Worm (Caenorhabditis elegans) whole organism, late embryonic: ENCODE data around the gene C34F6.7.

ENCODE experiments used
- C08G9.2 ChIP-seq: sonication (generic microtip); optimal IDR thresholded peaks from 2 replicates; lab custom pipeline; 2016; ENCODE audit warnings: mild to moderate bottlenecking, missing genetic modification characterization, moderate library complexity, missing compliant biosample characterization
- F13H6.1 ChIP-seq: sonication (generic microtip); optimal IDR thresholded peaks from 2 replicates; lab custom pipeline; 2016; ENCODE audit warnings: missing genetic modification characterization, missing compliant biosample characterization
- K02D7.2 ChIP-seq: sonication (generic microtip); optimal IDR thresholded peaks from 2 replicates; lab custom pipeline; 2017; ENCODE audit warnings: mild to moderate bottlenecking, missing genetic modification characterization, missing compliant biosample characterization
- T23F11.4 ChIP-seq: fragments of 200-800 bp; sonication (Bioruptor generic); optimal IDR thresholded peaks from 2 replicates; lab custom pipeline; 2018; ENCODE audit warnings: mild to moderate bottlenecking, missing genetic modification characterization, missing compliant biosample characterization
- Y22D7AL.16 ChIP-seq: sonication (generic microtip); optimal IDR thresholded peaks from 2 replicates; lab custom pipeline; 2016; ENCODE audit warnings: missing genetic modification characterization, missing compliant biosample characterization
- ceh-14 ChIP-seq: sonication (generic microtip); optimal IDR thresholded peaks from 2 replicates; lab custom pipeline; 2016; ENCODE audit warnings: missing genotype, missing genetic modification characterization, missing compliant biosample characterization
- ceh-19 ChIP-seq: fragments of 200-800 bp; sonication (Bioruptor generic); optimal IDR thresholded peaks from 2 replicates; lab custom pipeline; 2018; ENCODE audit warnings: mild to moderate bottlenecking, missing genetic modification characterization, missing compliant biosample characterization
- ceh-24 ChIP-seq: sonication (generic microtip); optimal IDR thresholded peaks from 2 replicates; lab custom pipeline; 2016; ENCODE audit warnings: mild to moderate bottlenecking, missing genetic modification characterization, missing compliant biosample characterization
- ceh-31 ChIP-seq: sonication (generic microtip); optimal IDR thresholded peaks from 2 replicates; lab custom pipeline; 2016; ENCODE audit warnings: missing genetic modification characterization, missing compliant biosample characterization
- ceh-34 ChIP-seq: sonication (generic microtip); optimal IDR thresholded peaks from 2 replicates; lab custom pipeline; 2016; ENCODE audit warnings: mild to moderate bottlenecking, missing genetic modification characterization, missing compliant biosample characterization
- ceh-45 ChIP-seq: fragments of 200-800 bp; sonication (Bioruptor generic); IDR thresholded peaks from 2 replicates; pipeline ENCODE4 v1.3.6; 2022; ENCODE audit warnings: missing genetic modification reagents, missing genetic modification characterization, missing compliant biosample characterization
- ceh-48 ChIP-seq: sonication (generic microtip); optimal IDR thresholded peaks from 2 replicates; lab custom pipeline; 2016; ENCODE audit warnings: missing genetic modification characterization, inconsistent platforms, missing compliant biosample characterization
- ceh-9 ChIP-seq: sonication (generic microtip); optimal IDR thresholded peaks from 2 replicates; lab custom pipeline; 2016; ENCODE audit warnings: mild to moderate bottlenecking, missing genetic modification characterization, inconsistent platforms, missing compliant biosample characterization
- dmd-4 ChIP-seq: sonication (generic microtip); optimal IDR thresholded peaks from 2 replicates; lab custom pipeline; 2016; ENCODE audit warnings: borderline replicate concordance, missing genetic modification characterization, missing compliant biosample characterization
- elt-2 ChIP-seq: sonication (generic microtip); optimal IDR thresholded peaks from 2 replicates; lab custom pipeline; 2016; ENCODE audit warnings: missing genetic modification reagents, missing genetic modification characterization, missing compliant biosample characterization
- elt-4 ChIP-seq: sonication (generic microtip); optimal IDR thresholded peaks from 2 replicates; lab custom pipeline; 2016; ENCODE audit warnings: missing genetic modification characterization, missing compliant biosample characterization
- fax-1 ChIP-seq: sonication (generic microtip); optimal IDR thresholded peaks from 2 replicates; lab custom pipeline; 2016; ENCODE audit warnings: missing genotype, missing genetic modification characterization, missing compliant biosample characterization
- fkh-10 ChIP-seq: fragments of 150-350 bp; optimal IDR thresholded peaks from 2 replicates; lab custom pipeline; 2014; ENCODE audit warnings: missing biosample characterization, missing genetic modification reagents, missing genetic modification characterization
- gmeb-2 ChIP-seq: sonication (generic microtip); optimal IDR thresholded peaks from 2 replicates; lab custom pipeline; 2016; ENCODE audit warnings: missing genetic modification characterization, inconsistent platforms, missing compliant biosample characterization
- hlh-15 ChIP-seq: sonication (generic microtip); optimal IDR thresholded peaks from 2 replicates; lab custom pipeline; 2016; ENCODE audit warnings: missing genetic modification characterization, missing compliant biosample characterization
- hlh-30 ChIP-seq: sonication (generic microtip); optimal IDR thresholded peaks from 2 replicates; lab custom pipeline; 2017; ENCODE audit warnings: antibody characterized with exemption, missing genetic modification characterization, missing compliant biosample characterization; ENCODE audit not compliant: insufficient read depth
- hlh-6 ChIP-seq: sonication (generic microtip); optimal IDR thresholded peaks from 2 replicates; lab custom pipeline; 2016; ENCODE audit warnings: missing genotype, missing genetic modification characterization, missing compliant biosample characterization
- hlh-8 ChIP-seq: sonication (generic microtip); optimal IDR thresholded peaks from 2 replicates; lab custom pipeline; 2016; ENCODE audit warnings: missing genotype, missing genetic modification characterization, missing compliant biosample characterization
- mec-3 ChIP-seq: sonication (generic microtip); optimal IDR thresholded peaks from 2 replicates; lab custom pipeline; 2016; ENCODE audit warnings: borderline replicate concordance, missing genetic modification characterization, missing compliant biosample characterization
- nfya-1 ChIP-seq: sonication (generic microtip); optimal IDR thresholded peaks from 2 replicates; lab custom pipeline; 2017; ENCODE audit warnings: missing genetic modification characterization, mild to moderate bottlenecking, missing compliant biosample characterization, antibody characterized with exemption, moderate library complexity
- nhr-11 ChIP-seq: fragments of 150-350 bp; optimal IDR thresholded peaks from 2 replicates; lab custom pipeline; 2014; ENCODE audit warnings: missing biosample characterization, missing genetic modification characterization
- nhr-232 ChIP-seq: sonication (generic microtip); optimal IDR thresholded peaks from 2 replicates; lab custom pipeline; 2016; ENCODE audit warnings: missing genetic modification characterization, missing compliant biosample characterization
- npax-4 ChIP-seq: sonication (generic microtip); optimal IDR thresholded peaks from 2 replicates; lab custom pipeline; 2016; ENCODE audit warnings: missing genetic modification characterization, missing compliant biosample characterization
- pag-3 ChIP-seq: sonication (generic microtip); optimal IDR thresholded peaks from 2 replicates; lab custom pipeline; 2016; ENCODE audit warnings: missing compliant biosample characterization, missing genetic modification characterization, borderline replicate concordance
- pha-2 ChIP-seq: sonication (generic microtip); optimal IDR thresholded peaks from 2 replicates; lab custom pipeline; 2017; ENCODE audit warnings: mild to moderate bottlenecking, missing genetic modification characterization, missing compliant biosample characterization
- ref-2 ChIP-seq: sonication (generic microtip); optimal IDR thresholded peaks from 2 replicates; lab custom pipeline; 2016; ENCODE audit warnings: missing genetic modification characterization, missing compliant biosample characterization
- rnt-1 ChIP-seq: sonication (generic microtip); optimal IDR thresholded peaks from 2 replicates; lab custom pipeline; 2016; ENCODE audit warnings: missing genetic modification characterization, missing compliant biosample characterization
- sdc-2 ChIP-seq: sonication (generic microtip); optimal IDR thresholded peaks from 2 replicates; lab custom pipeline; 2016; ENCODE audit warnings: missing genotype, missing genetic modification characterization, missing compliant biosample characterization
- sox-2 ChIP-seq: fragments of 200-800 bp; sonication (Bioruptor generic); IDR thresholded peaks from 2 replicates; pipeline ENCODE4 v1.3.6; 2022; ENCODE audit warnings: missing genetic modification reagents, missing genetic modification characterization, missing compliant biosample characterization
- sox-4 ChIP-seq: sonication (generic microtip); optimal IDR thresholded peaks from 2 replicates; lab custom pipeline; 2017; ENCODE audit warnings: mild to moderate bottlenecking, missing genetic modification characterization, inconsistent platforms, missing compliant biosample characterization
- syd-9 ChIP-seq: sonication (generic microtip); optimal IDR thresholded peaks from 2 replicates; lab custom pipeline; 2016; ENCODE audit warnings: mild to moderate bottlenecking, missing genetic modification characterization, moderate library complexity, missing compliant biosample characterization
- tbx-2 ChIP-seq: sonication (generic microtip); optimal IDR thresholded peaks from 2 replicates; lab custom pipeline; 2016; ENCODE audit warnings: missing genetic modification characterization, missing compliant biosample characterization
- tbx-7 ChIP-seq: sonication (generic microtip); optimal IDR thresholded peaks from 2 replicates; lab custom pipeline; 2016; ENCODE audit warnings: missing genotype, missing genetic modification characterization, missing compliant biosample characterization
- ttx-3 ChIP-seq: sonication (generic microtip); optimal IDR thresholded peaks from 2 replicates; lab custom pipeline; 2016; ENCODE audit warnings: missing genetic modification reagents, missing genetic modification characterization, missing compliant biosample characterization
- unc-3 ChIP-seq, 2 experiments: fragments of 200-800 bp in 1 of 2; sonication (Bioruptor generic) in 1 of 2; sonication (generic microtip) in 1 of 2; conservative IDR thresholded peaks in 1 of 2; optimal IDR thresholded peaks in 1 of 2; 2 replicates each; pipeline versions ENCODE4 v1.3.6 to Lab custom; 2016 to 2022; ENCODE audit warnings: missing compliant biosample characterization in 2 of 2, missing genetic modification characterization in 2 of 2, missing genetic modification reagents in 1 of 2
- unc-42 ChIP-seq: sonication (generic microtip); optimal IDR thresholded peaks from 2 replicates; lab custom pipeline; 2016; ENCODE audit warnings: missing genotype, missing genetic modification characterization, missing compliant biosample characterization
- zip-5 ChIP-seq: sonication (generic microtip); optimal IDR thresholded peaks from 2 replicates; lab custom pipeline; 2016; ENCODE audit warnings: missing genetic modification characterization, missing compliant biosample characterization

C34F6.7 gene

ce11 chrX:11222597-11223218, 7.4 kb upstream of the C34F6.7 start, which contains the start of gene C34F6.9:
C34F6.9 (minus strand) TSS chrX:11222647.
- TF ChIP-seq fkh-10 (GFP tag; lab: Kevin White, UChicago) (no peak), mec-3 (no peak), ceh-24 (tag; lab: Kevin White, UChicago) (no peak), T23F11.4 (GFP tag; lab: Kevin White, UChicago) (no peak), sdc-2 (tag; lab: Kevin White, UChicago) (no peak), K02D7.2 (tag; lab: Kevin White, UChicago) (no peak), syd-9 (tag; lab: Kevin White, UChicago) (no peak), ceh-31 (tag; lab: Kevin White, UChicago) (no peak), nhr-232 (tag; lab: Kevin White, UChicago) (no peak), ceh-34 (tag; lab: Kevin White, UChicago) (no peak), npax-4 (tag; lab: Kevin White, UChicago) (no peak), rnt-1 (tag; lab: Kevin White, UChicago) (no peak), F13H6.1 (tag; lab: Kevin White, UChicago) (no peak), sox-2 (no peak)

ce11 chrX:11211360-11211759, 3.9 kb downstream of the C34F6.7 start:
- TF ChIP-seq sdc-2 (tag; lab: Kevin White, UChicago): no peak
- TF ChIP-seq ceh-45: no peak
- TF ChIP-seq tbx-7 (tag; lab: Kevin White, UChicago): no peak
- TF ChIP-seq fax-1: no peak
- TF ChIP-seq unc-42: peak; percentile 3
- no peak for TF ChIP-seq gmeb-2
- TF ChIP-seq ceh-31 (tag; lab: Kevin White, UChicago): peak; percentile 15
- TF ChIP-seq hlh-6 (tag; lab: Kevin White, UChicago): no peak

ce11 chrX:11210417-11210816, 4.9 kb downstream of the C34F6.7 start:
- TF ChIP-seq tbx-2 (tag; lab: Kevin White, UChicago) (peak; percentile 6), hlh-6 (tag; lab: Kevin White, UChicago) (peak; percentile 23), ceh-19 (no peak), nfya-1 (tag; lab: Kevin White, UChicago) (no peak), pha-2 (tag; lab: Kevin White, UChicago) (no peak), elt-4 (tag; lab: Kevin White, UChicago) (no peak), sdc-2 (tag; lab: Kevin White, UChicago) (peak; percentile 26), fax-1 (no peak), hlh-8 (peak; percentile 45), sox-4 (tag; lab: Kevin White, UChicago) (no peak), ceh-34 (tag; lab: Kevin White, UChicago) (peak; percentile 45), ceh-45 (no peak)

ce11 chrX:11208788-11209187, 6.5 kb downstream of the C34F6.7 start, which contains the start of gene C34F6.5:
C34F6.5 (minus strand) TSS chrX:11208888.
- TF ChIP-seq dmd-4 (tag; lab: Kevin White, UChicago) (no peak), ceh-48 (peak; percentile 26)
- TF ChIP-seq, all 69 proteins: peak for 1

- TF ChIP-seq elt-2 (tag; lab: Kevin White, UChicago) (peak; percentile 72), zip-5 (tag; lab: Kevin White, UChicago) (no peak), Y22D7AL.16 (tag; lab: Kevin White, UChicago) (no peak), F13H6.1 (tag; lab: Kevin White, UChicago) (no peak), hlh-30 (tag; lab: Kevin White, UChicago) (peak; percentile 28), unc-42 (peak; percentile 52), nhr-11 (tag; lab: Kevin White, UChicago) (no peak), nfya-1 (tag; lab: Kevin White, UChicago) (peak; percentile 53), unc-3 (GFP tag; conservative IDR thresholded peaks at IDR 0.05; lab: Robert Waterston, UW) (no peak), unc-3 (tag; optimal IDR thresholded peaks at IDR 0.05; lab: Kevin White, UChicago) (no peak), C08G9.2 (no peak), sdc-2 (tag; lab: Kevin White, UChicago) (peak; percentile 18), dmd-4 (tag; lab: Kevin White, UChicago) (no peak), pag-3 (tag; lab: Kevin White, UChicago) (no peak), ceh-9 (tag; lab: Kevin White, UChicago) (no peak), ceh-34 (tag; lab: Kevin White, UChicago) (no peak), npax-4 (tag; lab: Kevin White, UChicago) (no peak), fax-1 (no peak), ref-2 (tag; lab: Kevin White, UChicago) (no peak), sox-2 (no peak), gmeb-2 (no peak), hlh-15 (tag; lab: Kevin White, UChicago) (no peak), ttx-3 (tag; lab: Kevin White, UChicago) (no peak), ceh-14 (peak; percentile 21)
Observed at ce11 chrX:11206953-11207352, 8.3 kb downstream of the C34F6.7 start, which contains the start of gene hst-2. hst-2 (minus strand) TSS chrX:11207155.
